Fruit fly (Drosophila melanogaster): ENCODE data around the gene snRNP-U1-C.

The snRNP-U1-C gene

DNA sequence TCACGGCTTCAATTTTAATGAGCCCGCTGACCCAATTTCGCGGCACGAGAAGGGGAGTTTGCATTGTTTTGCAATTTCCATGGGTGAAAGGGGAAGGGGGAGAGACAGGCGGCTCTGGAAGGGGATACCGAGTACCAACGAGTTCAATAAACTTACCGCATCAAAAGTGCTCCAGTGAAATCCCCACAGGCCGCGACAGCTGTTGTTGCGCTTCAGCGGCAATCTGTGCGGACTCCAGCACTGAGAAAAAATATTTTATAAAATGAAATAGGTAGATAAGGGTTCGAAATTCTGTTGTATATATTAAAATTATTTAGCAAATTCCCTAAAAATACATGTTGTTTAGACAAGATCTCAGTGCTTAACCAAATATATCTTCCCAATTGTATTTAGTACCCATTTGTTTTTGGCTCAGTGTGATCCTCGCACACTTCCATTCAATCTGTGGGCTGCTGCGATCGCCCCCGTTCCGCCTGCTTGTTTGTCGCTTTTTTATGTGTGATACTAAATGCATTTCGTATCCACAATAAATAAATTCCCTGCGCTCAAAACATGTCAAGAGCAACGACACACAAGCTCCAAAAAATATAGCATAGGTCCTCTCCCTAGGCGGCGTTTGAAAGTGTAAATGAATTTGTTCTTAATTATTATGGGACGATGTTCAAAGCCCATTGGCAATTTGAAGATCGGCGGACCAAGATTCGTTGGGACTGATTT is 12.3 kb upstream of the snRNP-U1-C start:
- TF ChIP-seq CG11617 (GFP tag; optimal IDR thresholded peaks at IDR 0.05) (no peak), pad (GFP tag; optimal IDR thresholded peaks at IDR 0.05) (no peak), Clk (GFP tag; optimal IDR thresholded peaks at IDR 0.05) (no peak), Crg-1 (GFP tag; optimal IDR thresholded peaks at IDR 0.05) (no peak), kay (GFP tag; ENCODE audit: borderline replicate concordance) (peak; percentile 18), CG7045 (GFP tag; optimal IDR thresholded peaks at IDR 0.05) (no peak), cnc (optimal IDR thresholded peaks at IDR 0.05) (no peak)

DNA sequence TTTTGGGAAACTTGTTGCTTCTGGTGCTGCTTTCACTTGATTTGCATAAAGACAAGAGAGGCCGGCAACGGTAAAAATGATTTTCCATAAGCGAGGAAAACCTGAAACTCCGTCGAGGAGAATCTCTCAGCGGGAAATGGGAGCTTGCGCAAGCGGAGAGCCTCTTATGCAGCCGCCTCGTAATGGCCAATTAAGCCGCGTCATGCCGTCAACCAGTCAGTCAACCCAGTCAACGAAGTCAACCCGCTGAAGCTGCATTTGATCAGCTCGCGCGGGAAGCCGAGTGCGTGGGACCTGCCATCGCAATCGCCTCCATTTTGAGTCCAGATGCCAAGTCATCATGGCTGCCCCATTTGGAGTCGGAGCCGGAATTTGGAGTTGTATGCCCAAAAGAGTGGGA is 9.7 kb upstream of the snRNP-U1-C start:
- TF ChIP-seq CG5204 (GFP tag; optimal IDR thresholded peaks at IDR 0.05), result no peak
- no peak for TF ChIP-seq tj (GFP tag; optimal IDR thresholded peaks at IDR 0.05)
- TF ChIP-seq CG7045 (GFP tag; optimal IDR thresholded peaks at IDR 0.05), result no peak

DNA sequence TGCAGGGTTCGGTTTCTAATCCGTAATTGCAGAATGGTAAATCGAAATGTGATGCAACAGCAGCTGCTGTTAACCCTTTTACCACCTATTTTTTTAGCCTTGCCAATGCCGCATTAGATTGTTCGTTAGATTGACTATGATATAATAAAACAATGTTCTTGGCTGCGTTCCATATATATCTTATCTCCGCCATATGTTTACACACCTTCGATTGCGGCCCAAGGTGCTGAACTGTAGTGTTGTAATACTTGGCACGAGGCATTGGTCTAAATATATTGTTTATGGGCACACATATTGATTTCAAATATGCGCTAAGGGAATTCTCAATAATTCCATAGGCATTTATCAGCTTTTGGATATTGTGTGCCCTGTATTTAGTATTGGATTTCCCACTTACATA is 8.3 kb upstream of the snRNP-U1-C start:
- TF ChIP-seq tj (GFP tag; optimal IDR thresholded peaks at IDR 0.05) (no peak), kay (GFP tag; ENCODE audit: borderline replicate concordance) (peak; percentile 8)

DNA sequence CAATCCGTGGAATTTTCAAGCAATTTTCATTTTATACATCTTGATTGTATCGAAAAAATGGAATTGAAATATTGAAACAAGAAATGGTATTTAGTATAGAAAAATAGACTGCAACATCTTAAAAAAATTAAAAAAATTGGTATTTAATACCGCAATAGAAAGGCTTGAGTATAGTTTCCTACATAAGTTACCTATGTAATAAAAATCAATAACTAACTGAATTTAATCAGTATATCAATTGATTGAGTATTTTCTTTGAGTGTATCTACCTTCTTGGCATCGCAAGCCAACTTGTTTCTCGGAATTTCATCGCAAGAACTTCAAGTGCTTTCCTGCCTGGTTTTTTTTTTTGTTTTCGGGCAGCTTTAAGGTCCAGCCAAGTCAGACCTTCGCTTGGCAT is 7.1 kb upstream of the snRNP-U1-C start:
- TF ChIP-seq CG33017 (tag; optimal IDR thresholded peaks at IDR 0.05) (no peak), CG7045 (GFP tag; optimal IDR thresholded peaks at IDR 0.05) (no peak), bab1 (GFP tag; optimal IDR thresholded peaks at IDR 0.05) (no peak), Hr96 (GFP tag; optimal IDR thresholded peaks at IDR 0.05) (no peak), CG1620 (GFP tag; optimal IDR thresholded peaks at IDR 0.05) (no peak), Mnt (GFP tag; optimal IDR thresholded peaks at IDR 0.05) (no peak), kay (GFP tag; ENCODE audit: borderline replicate concordance) (no peak), CG12768 (GFP tag; optimal IDR thresholded peaks at IDR 0.05) (no peak), cnc (optimal IDR thresholded peaks at IDR 0.05) (no peak), tj (GFP tag; optimal IDR thresholded peaks at IDR 0.05) (no peak), pad (GFP tag; optimal IDR thresholded peaks at IDR 0.05) (no peak)

DNA sequence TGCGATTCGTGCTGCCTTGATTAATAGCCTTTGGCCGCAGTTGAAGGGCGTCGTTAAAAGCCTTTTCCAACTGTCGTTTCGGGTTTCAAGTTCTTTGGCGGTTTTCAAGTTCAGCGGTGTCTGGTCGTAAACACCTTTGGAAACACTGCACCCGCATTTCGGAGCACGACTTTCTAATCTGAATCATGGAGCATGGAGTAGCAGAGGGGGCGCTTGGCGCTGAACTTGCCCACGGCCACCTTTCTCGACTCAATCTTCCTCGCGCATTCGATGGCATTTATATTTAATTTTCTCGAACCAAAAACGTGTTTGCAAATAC is 6.3 kb upstream of the snRNP-U1-C start:
- TF ChIP-seq pad (GFP tag; optimal IDR thresholded peaks at IDR 0.05), result no peak
- no peak for TF ChIP-seq CG33017 (tag; optimal IDR thresholded peaks at IDR 0.05)
- no peak for TF ChIP-seq CG12768 (GFP tag; optimal IDR thresholded peaks at IDR 0.05)
- no peak for TF ChIP-seq cic (GFP tag; optimal IDR thresholded peaks at IDR 0.05)
- no peak for TF ChIP-seq CG14711 (tag; optimal IDR thresholded peaks at IDR 0.05)
- no peak for TF ChIP-seq cnc (optimal IDR thresholded peaks at IDR 0.05)
- TF ChIP-seq Clk (GFP tag; optimal IDR thresholded peaks at IDR 0.05), result no peak
- TF ChIP-seq kay (GFP tag; ENCODE audit: borderline replicate concordance), result no peak
- no peak for TF ChIP-seq toe (GFP tag; optimal IDR thresholded peaks at IDR 0.05)
- no peak for TF ChIP-seq CG5204 (GFP tag; optimal IDR thresholded peaks at IDR 0.05)
- TF ChIP-seq CG7101 (tag; optimal IDR thresholded peaks at IDR 0.05), result no peak
- no peak for TF ChIP-seq bab1 (GFP tag; optimal IDR thresholded peaks at IDR 0.05)
- no peak for TF ChIP-seq Mnt (GFP tag; optimal IDR thresholded peaks at IDR 0.05)

DNA sequence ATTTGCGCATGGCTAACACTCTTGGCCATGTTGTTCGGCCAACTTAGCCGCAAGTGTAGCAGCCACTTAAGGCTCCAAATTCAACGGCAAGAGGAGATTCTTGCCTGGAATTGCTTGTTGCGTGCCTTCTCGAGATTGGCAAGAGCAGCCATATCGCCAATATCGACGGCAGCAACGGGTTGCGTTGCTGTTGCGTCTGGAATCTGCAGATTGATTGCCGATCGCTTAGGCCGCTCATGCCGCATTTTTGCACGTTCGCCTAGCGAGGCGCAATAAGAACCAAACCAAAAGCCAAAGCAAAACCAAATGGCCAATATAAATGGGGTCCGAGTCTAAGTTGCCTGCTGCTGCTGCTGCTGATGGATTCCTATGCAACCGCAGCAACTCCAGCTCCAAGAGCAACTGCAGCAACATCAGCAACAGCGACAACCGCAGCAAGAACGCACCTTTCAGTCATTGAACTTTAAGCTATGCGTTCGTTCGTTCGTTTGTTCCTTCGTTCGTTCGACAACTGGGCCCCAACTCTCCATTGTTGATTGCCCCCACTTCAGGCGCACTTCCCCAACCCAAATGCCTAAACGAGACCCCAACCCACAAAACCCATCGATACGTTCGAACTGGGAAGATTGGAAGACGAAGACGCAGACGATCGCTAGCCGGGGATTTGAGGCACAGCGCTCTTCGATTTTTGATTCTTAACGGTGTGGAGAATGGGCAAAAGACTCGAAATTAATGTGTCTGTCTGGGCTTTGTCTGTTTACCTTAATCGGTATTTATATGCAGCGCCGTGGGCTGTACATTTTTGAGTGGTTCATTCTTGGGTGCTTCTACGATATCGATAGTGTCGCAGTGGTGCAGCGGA is 5.7 kb upstream of the snRNP-U1-C start:
- TF ChIP-seq bab1 (GFP tag; optimal IDR thresholded peaks at IDR 0.05), result no peak
- no peak for TF ChIP-seq toe (GFP tag; optimal IDR thresholded peaks at IDR 0.05)
- TF ChIP-seq CG7101 (tag; optimal IDR thresholded peaks at IDR 0.05), result no peak
- TF ChIP-seq ovo (GFP tag; optimal IDR thresholded peaks at IDR 0.05), result no peak
- no peak for TF ChIP-seq Hr96 (GFP tag; optimal IDR thresholded peaks at IDR 0.05)
- TF ChIP-seq cic (GFP tag; optimal IDR thresholded peaks at IDR 0.05), result no peak
- TF ChIP-seq CG12768 (GFP tag; optimal IDR thresholded peaks at IDR 0.05), result no peak
- TF ChIP-seq CG14711 (tag; optimal IDR thresholded peaks at IDR 0.05), result no peak
- no peak for TF ChIP-seq Mnt (GFP tag; optimal IDR thresholded peaks at IDR 0.05)

DNA sequence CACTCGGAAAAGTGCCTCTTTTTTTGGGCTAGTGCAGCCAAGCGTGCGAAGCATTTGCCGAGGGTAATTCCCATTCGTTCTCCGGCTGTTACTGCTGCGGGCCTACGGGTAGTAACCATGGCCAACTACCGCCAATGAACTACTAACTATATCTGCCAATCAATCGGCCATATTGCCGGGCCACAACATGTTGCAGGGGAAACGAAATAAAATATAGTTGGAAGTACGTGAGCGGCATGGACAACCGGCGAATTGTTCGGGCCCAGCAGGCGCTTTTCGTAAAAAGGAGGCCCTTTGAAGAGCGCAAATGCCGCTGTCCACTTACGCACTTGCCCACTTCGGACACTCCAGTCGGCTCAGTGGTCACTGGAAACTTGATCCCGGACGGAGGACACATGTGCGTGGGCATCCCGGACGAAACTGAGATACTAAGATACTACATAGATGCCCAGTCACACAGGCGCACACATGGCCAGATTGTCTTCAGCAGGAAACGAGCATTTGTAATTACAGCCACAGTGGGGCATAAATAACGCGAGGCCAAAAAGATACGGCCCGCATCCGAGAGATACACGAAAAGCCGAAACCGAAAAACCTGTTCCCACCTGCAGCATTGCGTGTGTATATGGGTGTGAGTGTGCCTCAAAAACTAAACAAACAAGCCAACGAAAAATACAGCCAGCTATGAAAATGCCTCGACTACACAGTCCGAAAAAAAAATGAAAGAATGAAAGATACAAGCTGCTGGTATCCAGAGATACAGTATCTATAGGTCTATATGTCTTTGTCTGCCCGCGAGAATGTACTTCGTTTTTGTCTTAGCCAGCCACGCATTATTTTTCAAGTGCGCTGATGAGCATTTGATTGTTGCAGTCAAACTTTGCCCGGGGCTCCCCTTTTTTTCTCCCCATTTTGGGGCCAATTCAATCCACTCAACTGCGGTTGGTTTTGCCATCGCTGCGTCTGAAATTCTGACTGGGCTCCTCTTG is 4.3 kb upstream of the snRNP-U1-C start:
- TF ChIP-seq CG7045 (GFP tag; optimal IDR thresholded peaks at IDR 0.05) (no peak), Crg-1 (GFP tag; optimal IDR thresholded peaks at IDR 0.05) (no peak), CG1620 (GFP tag; optimal IDR thresholded peaks at IDR 0.05) (no peak), cic (GFP tag; optimal IDR thresholded peaks at IDR 0.05) (no peak), CG12768 (GFP tag; optimal IDR thresholded peaks at IDR 0.05) (no peak), CG7101 (tag; optimal IDR thresholded peaks at IDR 0.05) (no peak), pad (GFP tag; optimal IDR thresholded peaks at IDR 0.05) (no peak), CG33017 (tag; optimal IDR thresholded peaks at IDR 0.05) (no peak), CG11617 (GFP tag; optimal IDR thresholded peaks at IDR 0.05) (no peak), kay (GFP tag; ENCODE audit: borderline replicate concordance) (no peak), Clk (GFP tag; optimal IDR thresholded peaks at IDR 0.05) (no peak), CG14711 (tag; optimal IDR thresholded peaks at IDR 0.05) (no peak), Mnt (GFP tag; optimal IDR thresholded peaks at IDR 0.05) (no peak)
